Worm (Caenorhabditis elegans) whole organism, late embryonic: Measurements from ENCODE around the gene C25A8.5.

Experiments
- C08G9.2 ChIP-seq: sonication (generic microtip); optimal IDR thresholded peaks from 2 replicates; lab custom pipeline; 2016; ENCODE audit warnings: mild to moderate bottlenecking, missing genetic modification characterization, moderate library complexity, missing compliant biosample characterization
- C38D4.7 ChIP-seq: fragments of 200-800 bp; sonication (Bioruptor generic); optimal IDR thresholded peaks from 2 replicates; lab custom pipeline; 2018; ENCODE audit warnings: mild to moderate bottlenecking, missing genetic modification characterization, moderate library complexity, missing compliant biosample characterization
- F13H6.1 ChIP-seq: sonication (generic microtip); optimal IDR thresholded peaks from 2 replicates; lab custom pipeline; 2016; ENCODE audit warnings: missing genetic modification characterization, missing compliant biosample characterization
- K02D7.2 ChIP-seq: sonication (generic microtip); optimal IDR thresholded peaks from 2 replicates; lab custom pipeline; 2017; ENCODE audit warnings: mild to moderate bottlenecking, missing genetic modification characterization, missing compliant biosample characterization
- Y22D7AL.16 ChIP-seq: sonication (generic microtip); optimal IDR thresholded peaks from 2 replicates; lab custom pipeline; 2016; ENCODE audit warnings: missing genetic modification characterization, missing compliant biosample characterization
- ceh-14 ChIP-seq: sonication (generic microtip); optimal IDR thresholded peaks from 2 replicates; lab custom pipeline; 2016; ENCODE audit warnings: missing genotype, missing genetic modification characterization, missing compliant biosample characterization
- ceh-18 ChIP-seq: sonication (generic microtip); optimal IDR thresholded peaks from 2 replicates; lab custom pipeline; 2016; ENCODE audit warnings: missing genetic modification characterization, missing compliant biosample characterization
- ceh-19 ChIP-seq: fragments of 200-800 bp; sonication (Bioruptor generic); optimal IDR thresholded peaks from 2 replicates; lab custom pipeline; 2018; ENCODE audit warnings: mild to moderate bottlenecking, missing genetic modification characterization, missing compliant biosample characterization
- ceh-2 ChIP-seq: sonication (generic microtip); optimal IDR thresholded peaks from 2 replicates; lab custom pipeline; 2016; ENCODE audit warnings: missing genotype, missing genetic modification characterization, missing compliant biosample characterization
- ceh-22 ChIP-seq: sonication (generic microtip); optimal IDR thresholded peaks from 2 replicates; lab custom pipeline; 2017; ENCODE audit warnings: missing biosample characterization, missing genetic modification characterization
- ceh-30 ChIP-seq: fragments of 150-350 bp; optimal IDR thresholded peaks from 2 replicates; lab custom pipeline; 2014; ENCODE audit warnings: missing biosample characterization, missing genetic modification characterization
- ceh-45 ChIP-seq: fragments of 200-800 bp; sonication (Bioruptor generic); IDR thresholded peaks from 2 replicates; pipeline ENCODE4 v1.3.6; 2022; ENCODE audit warnings: missing genetic modification reagents, missing genetic modification characterization, missing compliant biosample characterization
- ceh-9 ChIP-seq: sonication (generic microtip); optimal IDR thresholded peaks from 2 replicates; lab custom pipeline; 2016; ENCODE audit warnings: mild to moderate bottlenecking, missing genetic modification characterization, inconsistent platforms, missing compliant biosample characterization
- che-1 ChIP-seq: sonication (generic microtip); optimal IDR thresholded peaks from 2 replicates; lab custom pipeline; 2016; ENCODE audit warnings: mild to moderate bottlenecking, missing genetic modification characterization, missing compliant biosample characterization
- dmd-4 ChIP-seq: sonication (generic microtip); optimal IDR thresholded peaks from 2 replicates; lab custom pipeline; 2016; ENCODE audit warnings: borderline replicate concordance, missing genetic modification characterization, missing compliant biosample characterization
- dve-1 ChIP-seq: sonication (generic microtip); optimal IDR thresholded peaks from 2 replicates; lab custom pipeline; 2017; ENCODE audit warnings: antibody characterized with exemption, mild to moderate bottlenecking, missing genetic modification characterization, missing compliant biosample characterization
- elt-2 ChIP-seq: sonication (generic microtip); optimal IDR thresholded peaks from 2 replicates; lab custom pipeline; 2016; ENCODE audit warnings: missing genetic modification reagents, missing genetic modification characterization, missing compliant biosample characterization
- elt-4 ChIP-seq: sonication (generic microtip); optimal IDR thresholded peaks from 2 replicates; lab custom pipeline; 2016; ENCODE audit warnings: missing genetic modification characterization, missing compliant biosample characterization
- ets-4 ChIP-seq: sonication (generic microtip); optimal IDR thresholded peaks from 2 replicates; lab custom pipeline; 2016; ENCODE audit warnings: missing genetic modification characterization, missing compliant biosample characterization
- fkh-10 ChIP-seq: fragments of 150-350 bp; optimal IDR thresholded peaks from 2 replicates; lab custom pipeline; 2014; ENCODE audit warnings: missing biosample characterization, missing genetic modification reagents, missing genetic modification characterization
- hlh-15 ChIP-seq: sonication (generic microtip); optimal IDR thresholded peaks from 2 replicates; lab custom pipeline; 2016; ENCODE audit warnings: missing genetic modification characterization, missing compliant biosample characterization
- hlh-30 ChIP-seq: sonication (generic microtip); optimal IDR thresholded peaks from 2 replicates; lab custom pipeline; 2017; ENCODE audit warnings: antibody characterized with exemption, missing genetic modification characterization, missing compliant biosample characterization; ENCODE audit not compliant: insufficient read depth
- hlh-6 ChIP-seq: sonication (generic microtip); optimal IDR thresholded peaks from 2 replicates; lab custom pipeline; 2016; ENCODE audit warnings: missing genotype, missing genetic modification characterization, missing compliant biosample characterization
- madf-2 ChIP-seq: sonication (generic microtip); optimal IDR thresholded peaks from 2 replicates; lab custom pipeline; 2017; ENCODE audit warnings: missing genetic modification characterization, missing compliant biosample characterization
- nfya-1 ChIP-seq: sonication (generic microtip); optimal IDR thresholded peaks from 2 replicates; lab custom pipeline; 2017; ENCODE audit warnings: missing genetic modification characterization, mild to moderate bottlenecking, missing compliant biosample characterization, antibody characterized with exemption, moderate library complexity
- nhr-232 ChIP-seq: sonication (generic microtip); optimal IDR thresholded peaks from 2 replicates; lab custom pipeline; 2016; ENCODE audit warnings: missing genetic modification characterization, missing compliant biosample characterization
- odd-2 ChIP-seq: sonication (generic microtip); optimal IDR thresholded peaks from 2 replicates; lab custom pipeline; 2017; ENCODE audit warnings: antibody characterized with exemption, mild to moderate bottlenecking, missing genetic modification characterization, missing compliant biosample characterization
- pax-1 ChIP-seq: fragments of 150-350 bp; optimal IDR thresholded peaks from 2 replicates; lab custom pipeline; 2014; ENCODE audit warnings: missing biosample characterization, missing genetic modification characterization
- pha-4 ChIP-seq: fragments of 150-350 bp; optimal IDR thresholded peaks from 2 replicates; lab custom pipeline; 2018; ENCODE audit warnings: missing biosample characterization, missing genetic modification reagents, missing genetic modification characterization
- pqm-1 ChIP-seq: sonication (generic microtip); optimal IDR thresholded peaks from 2 replicates; lab custom pipeline; 2016; ENCODE audit warnings: missing genetic modification characterization, missing compliant biosample characterization
- syd-9 ChIP-seq: sonication (generic microtip); optimal IDR thresholded peaks from 2 replicates; lab custom pipeline; 2016; ENCODE audit warnings: mild to moderate bottlenecking, missing genetic modification characterization, moderate library complexity, missing compliant biosample characterization
- unc-3 ChIP-seq, 2 experiments: fragments of 200-800 bp in 1 of 2; sonication (Bioruptor generic) in 1 of 2; sonication (generic microtip) in 1 of 2; conservative IDR thresholded peaks in 1 of 2; optimal IDR thresholded peaks in 1 of 2; 2 replicates each; pipeline versions ENCODE4 v1.3.6 to Lab custom; 2016 to 2022; ENCODE audit warnings: missing compliant biosample characterization in 2 of 2, missing genetic modification characterization in 2 of 2, missing genetic modification reagents in 1 of 2
- unc-42 ChIP-seq: sonication (generic microtip); optimal IDR thresholded peaks from 2 replicates; lab custom pipeline; 2016; ENCODE audit warnings: missing genotype, missing genetic modification characterization, missing compliant biosample characterization
- unc-55 ChIP-seq: sonication (generic microtip); optimal IDR thresholded peaks from 2 replicates; lab custom pipeline; 2017; ENCODE audit warnings: missing biosample characterization, missing genetic modification reagents, missing genetic modification characterization
- ztf-16 ChIP-seq: sonication (generic microtip); optimal IDR thresholded peaks from 2 replicates; lab custom pipeline; 2017; ENCODE audit warnings: missing genetic modification characterization, missing compliant biosample characterization

Gene C25A8.5

ce11 chrIV:7039476-7040261 lies 40.4 kb downstream of the C25A8.5 start, which contains the start of the genes cogc-2 and klp-18 (continued):
- TF ChIP-seq hlh-30 (tag; lab: Kevin White, UChicago) (peak; percentile 71), hlh-6 (tag; lab: Kevin White, UChicago) (no peak), dmd-4 (tag; lab: Kevin White, UChicago) (no peak), ets-4 (tag; lab: Kevin White, UChicago) (peak; percentile 24), pax-1 (peak; percentile 46), madf-2 (peak; percentile 30), fkh-10 (peak; percentile 4), ceh-45 (GFP tag; lab: Robert Waterston, UW) (0 out of 2 replicates have a peak, but pooled peaks have one; percentile 15), K02D7.2 (tag; lab: Kevin White, UChicago) (no peak), ceh-9 (tag; lab: Kevin White, UChicago) (no peak), C08G9.2 (tag; lab: Kevin White, UChicago) (peak; percentile 21), ceh-30 (tag; lab: Kevin White, UChicago) (no peak), Y22D7AL.16 (tag; lab: Kevin White, UChicago) (peak; percentile 22), ceh-14 (peak; percentile 62), ztf-16 (tag; lab: Kevin White, UChicago) (peak; percentile 58), F13H6.1 (tag; lab: Kevin White, UChicago) (no peak), elt-4 (tag; lab: Kevin White, UChicago) (no peak), pha-4 (tag; lab: Kevin White, UChicago) (no peak), C38D4.7 (GFP tag; lab: Kevin White, UChicago) (peak; percentile 24), elt-2 (peak; percentile 80), odd-2 (tag; lab: Kevin White, UChicago) (peak; percentile 16), ceh-22 (tag; lab: Kevin White, UChicago) (no peak), ceh-2 (tag; lab: Kevin White, UChicago) (peak; percentile 77), nhr-232 (peak; percentile 18), dve-1 (tag; lab: Kevin White, UChicago) (no peak), syd-9 (tag; lab: Kevin White, UChicago) (no peak), che-1 (peak; percentile 47), ceh-18 (peak; percentile 45), hlh-15 (tag; lab: Kevin White, UChicago) (no peak), ceh-19 (no peak)

- no peak for TF ChIP-seq unc-55 (GFP tag; lab: Kevin White, UChicago)
Observed at ce11 chrIV:7043430-7043829, 44.1 kb downstream of the C25A8.5 start.

ce11 chrIV:7044552-7045139 lies 45.3 kb downstream of the C25A8.5 start, which contains the start of gene tin-9.1:
tin-9.1 (minus strand) TSS chrIV:7044602.
- TF ChIP-seq nhr-232 (no peak), unc-3 (GFP tag; conservative IDR thresholded peaks at IDR 0.05; lab: Robert Waterston, UW) (no peak), unc-3 (tag; optimal IDR thresholded peaks at IDR 0.05; lab: Kevin White, UChicago) (no peak), nfya-1 (tag; lab: Kevin White, UChicago) (peak; percentile 32), unc-42 (peak; percentile 8), pqm-1 (no peak)
